Fruit fly (Drosophila melanogaster) Kc167 (cell line): ENCODE results near the gene Dlip1.

Source experiments
- Myc ChIP-seq: fragments of >200 bp; optimal IDR thresholded peaks from 2 replicates; lab custom pipeline; 2017; ENCODE audit warnings: missing external identifiers
- Sin3A ChIP-seq: fragments of >200 bp; optimal IDR thresholded peaks from 2 replicates; lab custom pipeline; 2018; ENCODE audit warnings: missing external identifiers

DNA sequence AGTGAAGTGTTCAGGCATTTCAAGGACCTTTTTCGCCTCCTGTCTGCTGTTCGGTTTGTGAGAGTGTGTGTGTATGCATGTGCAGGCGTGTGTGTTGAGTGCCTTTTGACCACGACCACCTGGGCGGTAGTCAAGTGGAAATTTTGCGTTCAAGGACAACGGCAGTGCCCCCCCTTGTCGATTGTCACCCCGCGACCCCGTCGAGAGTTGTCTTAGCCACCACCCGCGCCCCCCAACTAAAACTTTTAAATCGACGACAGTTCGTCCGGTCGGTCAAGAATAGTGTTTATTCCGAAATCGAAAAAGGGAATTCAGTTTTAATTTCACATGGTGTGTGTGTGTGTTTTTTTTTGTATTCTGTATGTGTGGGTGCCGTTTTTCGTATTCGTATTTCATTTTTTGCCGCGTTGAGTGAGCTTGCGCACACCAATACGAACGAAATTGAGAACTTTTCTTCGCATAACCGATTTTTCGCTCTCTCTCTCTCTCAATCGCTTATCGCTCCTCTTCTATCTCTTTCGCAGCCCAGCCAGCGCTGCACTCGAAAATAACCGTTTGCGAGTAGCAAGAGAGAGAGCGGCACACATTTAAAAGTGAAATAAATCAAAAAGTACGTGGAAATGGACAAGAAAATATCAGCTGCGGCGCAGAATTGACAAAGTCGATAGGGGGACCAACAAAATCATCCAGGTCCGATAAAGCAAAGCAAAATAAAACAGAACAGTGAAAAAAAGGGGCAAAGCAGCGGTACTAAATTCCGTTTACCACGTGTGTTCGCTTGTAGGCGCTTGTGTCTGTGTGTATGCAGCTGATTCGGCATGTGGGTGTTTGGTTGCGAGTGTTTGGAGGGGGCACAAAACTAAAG lies 5.5 kb downstream of the Dlip1 start:
- no peak for TF ChIP-seq Myc (lab: Kevin White, UChicago)
- TF ChIP-seq Sin3A (lab: Kevin White, UChicago), result no peak
